Fruit fly (Drosophila melanogaster): ENCODE measurements around the gene CG17841.

CG17841 gene

DNA sequence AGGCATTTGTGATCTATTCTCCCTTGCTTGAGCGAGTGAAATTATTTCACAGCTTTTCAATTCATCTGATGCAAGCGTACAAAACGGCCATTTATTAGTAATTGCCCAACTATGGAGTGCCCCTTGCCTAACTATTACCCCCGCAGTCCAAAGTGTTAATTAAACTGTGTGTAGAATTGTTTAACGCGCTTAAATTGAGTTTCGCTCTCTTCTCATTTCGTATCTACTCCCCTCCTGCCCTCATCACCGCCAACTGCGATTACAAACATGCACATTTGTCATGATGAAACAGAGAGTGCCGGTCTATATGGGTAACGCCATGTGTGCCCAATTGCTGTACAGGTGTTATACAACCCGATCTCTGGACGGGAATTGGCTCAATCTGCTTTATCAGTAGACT is 1.9 kb downstream of the CG17841 start:
- TF ChIP-seq Rel (GFP tag; optimal IDR thresholded peaks at IDR 0.05) (no peak), Rel (tag; optimal IDR thresholded peaks at IDR 0.05) (no peak), CG9705 (GFP tag; optimal IDR thresholded peaks at IDR 0.05) (no peak), Dfd (GFP tag; optimal IDR thresholded peaks at IDR 0.05) (no peak), N (GFP tag; optimal IDR thresholded peaks at IDR 0.05) (no peak)

- no peak for TF ChIP-seq woc (GFP tag; optimal IDR thresholded peaks at IDR 0.05)
- TF ChIP-seq rgr (GFP tag; optimal IDR thresholded peaks at IDR 0.05): no peak
- TF ChIP-seq dsf (GFP tag; optimal IDR thresholded peaks at IDR 0.05; ENCODE audit: borderline replicate concordance): no peak
- TF ChIP-seq Hnf4 (GFP tag; optimal IDR thresholded peaks at IDR 0.05): no peak
- no peak for TF ChIP-seq Sp1 (GFP tag; optimal IDR thresholded peaks at IDR 0.05)
- TF ChIP-seq CG32264 (GFP tag; optimal IDR thresholded peaks at IDR 0.05): no peak
- no peak for TF ChIP-seq Vsx2 (GFP tag; optimal IDR thresholded peaks at IDR 0.05; ENCODE audit: partially characterized antibody)
- no peak for TF ChIP-seq CG9705 (GFP tag; optimal IDR thresholded peaks at IDR 0.05)
- TF ChIP-seq sage (GFP tag; optimal IDR thresholded peaks at IDR 0.05): no peak
- no peak for TF ChIP-seq HLH106 (tag; optimal IDR thresholded peaks at IDR 0.05)
- TF ChIP-seq sv (GFP tag; optimal IDR thresholded peaks at IDR 0.05): no peak
- no peak for TF ChIP-seq br (GFP tag; optimal IDR thresholded peaks at IDR 0.05)
- no peak for TF ChIP-seq Mio (GFP tag; optimal IDR thresholded peaks at IDR 0.05)
- no peak for TF ChIP-seq ey (GFP tag; optimal IDR thresholded peaks at IDR 0.05)
- TF ChIP-seq psq (GFP tag; optimal IDR thresholded peaks at IDR 0.05): no peak
- no peak for TF ChIP-seq tai (GFP tag; optimal IDR thresholded peaks at IDR 0.05)
- TF ChIP-seq OdsH (GFP tag; optimal IDR thresholded peaks at IDR 0.05): no peak
- TF ChIP-seq brk (GFP tag; optimal IDR thresholded peaks at IDR 0.05): no peak
These were observed 2.6 kb downstream of the CG17841 start for dm6 chrX:10370201-10371038.

dm6 chrX:10375216-10375615 is 7.4 kb downstream of the CG17841 start, which contains the start of the genes CG32686 and CG2898:
TSS of gene CG32686 (minus strand) at chrX:10375316.
TSS of gene CG2898 (plus strand) at chrX:10375374.
- TF ChIP-seq CrebA (GFP tag; optimal IDR thresholded peaks at IDR 0.05; ENCODE audit: borderline replicate concordance): no peak
- no peak for TF ChIP-seq brk (GFP tag; optimal IDR thresholded peaks at IDR 0.05)
- no peak for TF ChIP-seq fru (GFP tag; optimal IDR thresholded peaks at IDR 0.05)

dm6 chrX:10381252-10381651 is 13.4 kb downstream of the CG17841 start, which contains the start of gene CG32681:
TSS of gene CG32681 (minus strand) at chrX:10381352.
- TF ChIP-seq Dfd (GFP tag; optimal IDR thresholded peaks at IDR 0.05) (no peak), Vsx2 (GFP tag; optimal IDR thresholded peaks at IDR 0.05; ENCODE audit: partially characterized antibody) (no peak), sage (GFP tag; optimal IDR thresholded peaks at IDR 0.05) (no peak), sv (GFP tag; optimal IDR thresholded peaks at IDR 0.05) (no peak), Hnf4 (GFP tag; optimal IDR thresholded peaks at IDR 0.05) (no peak), Hr83 (GFP tag; optimal IDR thresholded peaks at IDR 0.05; ENCODE audit: poor library complexity, severe bottlenecking) (no peak), dmrt93B (GFP tag; optimal IDR thresholded peaks at IDR 0.05) (no peak), Rel (GFP tag; optimal IDR thresholded peaks at IDR 0.05) (no peak), Rel (tag; optimal IDR thresholded peaks at IDR 0.05) (no peak), Jra (GFP tag; optimal IDR thresholded peaks at IDR 0.05) (no peak), brk (GFP tag; optimal IDR thresholded peaks at IDR 0.05) (no peak), HLH106 (tag; optimal IDR thresholded peaks at IDR 0.05) (no peak), h (GFP tag; optimal IDR thresholded peaks at IDR 0.05) (no peak), dsf (GFP tag; optimal IDR thresholded peaks at IDR 0.05; ENCODE audit: borderline replicate concordance) (no peak)

DNA sequence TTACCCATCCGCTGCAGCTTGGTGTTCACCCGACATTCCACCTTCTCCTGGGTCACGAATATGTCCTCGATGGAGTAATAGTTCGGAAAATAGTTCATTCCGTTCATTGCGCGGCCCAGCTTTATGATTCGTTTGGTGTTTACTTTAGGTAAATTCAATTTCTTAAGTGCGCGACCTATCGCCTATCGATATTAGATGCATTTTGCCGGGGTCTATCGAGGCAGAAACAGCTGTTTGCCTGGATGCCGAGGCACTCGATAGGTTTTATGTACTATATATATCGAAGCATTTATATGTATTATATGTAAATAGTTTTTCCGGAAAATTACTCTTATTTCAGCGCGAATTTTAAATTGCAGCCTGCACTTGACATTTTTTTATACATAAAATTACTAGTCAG is 17.1 kb downstream of the CG17841 start:
- no peak for TF ChIP-seq brk (GFP tag; optimal IDR thresholded peaks at IDR 0.05)
- TF ChIP-seq Hr78 (GFP tag; optimal IDR thresholded peaks at IDR 0.05): no peak
- no peak for TF ChIP-seq br (GFP tag; optimal IDR thresholded peaks at IDR 0.05)

dm6 chrX:10385757-10386156 is 17.9 kb downstream of the CG17841 start, which contains the start of the genes Psf3 and flw:
TSS of gene Psf3 (minus strand) at chrX:10385861.
TSS of gene flw (plus strand) at chrX:10385960.
- TF ChIP-seq sage (GFP tag; optimal IDR thresholded peaks at IDR 0.05): peak; percentile 18
- TF ChIP-seq CrebA (GFP tag; optimal IDR thresholded peaks at IDR 0.05; ENCODE audit: borderline replicate concordance): no peak
- peak; percentile 33 for TF ChIP-seq rgr (GFP tag; optimal IDR thresholded peaks at IDR 0.05)
- no peak for TF ChIP-seq HLH106 (tag; optimal IDR thresholded peaks at IDR 0.05)
- no peak for TF ChIP-seq usp (GFP tag; optimal IDR thresholded peaks at IDR 0.05)
- peak; percentile 6 for TF ChIP-seq CG9705 (GFP tag; optimal IDR thresholded peaks at IDR 0.05)

Measured in whole organism, wandering third instar larva.